Fruit fly (Drosophila melanogaster) whole organism, pupa: ENCODE results near the gene Kap-alpha3.

ENCODE experiments used
- CG10348 ChIP-seq: fragments of 200-800 bp; sonication (Bioruptor generic); IDR thresholded peaks from 2 replicates; pipeline ENCODE4 v1.3.6; 2022; ENCODE audit warnings: missing biosample characterization, missing genetic modification characterization
- CG12605 ChIP-seq: fragments of 200-800 bp; sonication (Bioruptor generic); IDR thresholded peaks from 2 replicates; pipeline ENCODE4 v1.3.6; 2022; ENCODE audit warnings: missing biosample characterization, missing genetic modification characterization
- CG13204 ChIP-seq: fragments of 200-800 bp; sonication (Bioruptor generic); optimal IDR thresholded peaks from 2 replicates; lab custom pipeline; 2018; ENCODE audit warnings: missing biosample characterization, mild to moderate bottlenecking, missing genetic modification characterization, moderate library complexity
- CG14655 ChIP-seq: fragments of 200-800 bp; sonication (Bioruptor generic); optimal IDR thresholded peaks from 3 replicates; lab custom pipeline; 2017; ENCODE audit warnings: mild to moderate bottlenecking, missing biosample characterization, missing genetic modification reagents, missing genetic modification characterization
- CG15710 ChIP-seq: fragments of 200-800 bp; sonication (Bioruptor generic); optimal IDR thresholded peaks from 2 replicates; lab custom pipeline; 2018; ENCODE audit warnings: missing biosample characterization, mild to moderate bottlenecking, missing genetic modification characterization, moderate library complexity
- CG17806 ChIP-seq: fragments of 200-800 bp; sonication (Bioruptor generic); optimal IDR thresholded peaks from 2 replicates; lab custom pipeline; 2018; ENCODE audit warnings: missing biosample characterization, mild to moderate bottlenecking, missing genetic modification characterization, moderate library complexity
- CG32121 ChIP-seq: fragments of 200-800 bp; sonication (Bioruptor generic); IDR thresholded peaks from 2 replicates; pipeline ENCODE4 v1.3.6; 2022; ENCODE audit warnings: missing biosample characterization, missing genetic modification characterization
- CG34367 ChIP-seq: fragments of 200-800 bp; sonication (Bioruptor generic); optimal IDR thresholded peaks from 2 replicates; lab custom pipeline; 2018; ENCODE audit warnings: missing biosample characterization, mild to moderate bottlenecking, missing genetic modification characterization
- CG4496 ChIP-seq: fragments of 200-800 bp; sonication (Bioruptor generic); IDR thresholded peaks from 3 replicates; pipeline ENCODE4 v1.3.6; 2022; ENCODE audit warnings: missing biosample characterization, missing genetic modification characterization
- CG8159 ChIP-seq: fragments of 200-800 bp; sonication (Bioruptor generic); optimal IDR thresholded peaks from 3 replicates; lab custom pipeline; 2018; ENCODE audit warnings: missing biosample characterization, mild to moderate bottlenecking, missing genetic modification characterization, moderate library complexity
- CG8301 ChIP-seq: fragments of 200-800 bp; sonication (Bioruptor generic); optimal IDR thresholded peaks from 2 replicates; lab custom pipeline; 2018; ENCODE audit warnings: missing biosample characterization, mild to moderate bottlenecking, missing genetic modification characterization
- CG9948 ChIP-seq: fragments of 200-800 bp; sonication (Bioruptor generic); optimal IDR thresholded peaks from 2 replicates; lab custom pipeline; 2018; ENCODE audit warnings: missing biosample characterization, mild to moderate bottlenecking, missing genetic modification characterization, moderate library complexity
- D1 ChIP-seq: fragments of 200-800 bp; sonication (Bioruptor generic); optimal IDR thresholded peaks from 2 replicates; lab custom pipeline; 2018; ENCODE audit warnings: missing biosample characterization, mild to moderate bottlenecking, missing genetic modification characterization, moderate library complexity
- EcR ChIP-seq: fragments of 200-800 bp; sonication (Bioruptor generic); optimal IDR thresholded peaks from 3 replicates; lab custom pipeline; 2019; ENCODE audit warnings: missing biosample characterization, missing genetic modification characterization, mild to moderate bottlenecking, moderate library complexity, missing genetic modification reagents
- Ets98B ChIP-seq: fragments of 200-800 bp; sonication (Bioruptor generic); IDR thresholded peaks from 2 replicates; pipeline ENCODE4 v1.3.6; 2022; ENCODE audit warnings: missing biosample characterization, missing genetic modification characterization
- Pif1A ChIP-seq: fragments of 200-800 bp; sonication (Bioruptor generic); optimal IDR thresholded peaks from 3 replicates; lab custom pipeline; 2016; ENCODE audit warnings: missing biosample characterization, missing genetic modification characterization
- Pif1B ChIP-seq: fragments of 200-800 bp; sonication (Bioruptor generic); optimal IDR thresholded peaks from 3 replicates; lab custom pipeline; 2016; ENCODE audit warnings: missing biosample characterization, missing genetic modification characterization
- Snoo ChIP-seq: fragments of 200-800 bp; sonication (Bioruptor generic); optimal IDR thresholded peaks from 3 replicates; lab custom pipeline; 2017; ENCODE audit warnings: missing biosample characterization, mild to moderate bottlenecking, missing genetic modification characterization, inconsistent platforms
- fd96Ca ChIP-seq: fragments of 200-800 bp; sonication (Bioruptor generic); IDR thresholded peaks from 3 replicates; pipeline ENCODE4 v1.3.6; 2022; ENCODE audit warnings: missing biosample characterization, missing genetic modification characterization
- gl ChIP-seq: fragments of 200-800 bp; sonication (Bioruptor generic); optimal IDR thresholded peaks from 2 replicates; lab custom pipeline; 2018; ENCODE audit warnings: missing biosample characterization, mild to moderate bottlenecking, missing genetic modification characterization
- rn ChIP-seq: fragments of 200-800 bp; sonication (Bioruptor generic); IDR thresholded peaks from 2 replicates; pipeline ENCODE4 v1.3.6; 2022; ENCODE audit warnings: missing biosample characterization, missing genetic modification characterization

The Kap-alpha3 gene

DNA sequence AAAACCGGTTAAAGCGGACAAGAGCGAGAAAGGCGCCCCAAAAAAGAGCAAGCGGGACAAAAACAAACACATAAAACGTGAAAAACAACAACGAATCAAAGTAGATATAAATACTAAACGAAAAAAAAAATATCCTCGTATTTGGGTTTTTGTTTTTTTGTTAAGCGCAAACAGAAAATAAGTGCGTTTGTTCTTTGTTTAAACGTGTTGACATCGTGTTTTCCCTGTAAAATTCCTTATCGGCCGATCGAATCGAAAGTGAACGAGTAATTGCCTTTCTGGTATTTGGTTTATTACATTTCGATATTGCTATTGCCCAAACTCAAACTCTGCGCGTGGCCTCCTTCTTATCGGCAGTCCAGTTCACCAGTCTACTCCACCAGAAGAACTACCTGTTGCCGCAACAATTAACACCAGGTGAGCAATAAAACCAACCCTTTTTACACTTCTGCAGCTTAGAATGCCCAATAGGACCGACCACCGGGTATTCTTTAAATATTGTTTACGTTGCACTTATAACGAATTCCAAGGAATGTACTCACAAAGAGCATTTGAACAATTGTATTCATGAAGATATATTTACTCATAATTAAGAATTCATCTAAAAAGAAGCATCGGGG is 14.3 kb upstream of the Kap-alpha3 start:
- TF ChIP-seq CG14655 (GFP tag; lab: Kevin White, UChicago) (no peak), CG9948 (no peak), CG4496 (GFP tag; lab: Robert Waterston, UW) (no peak), CG8159 (tag; lab: Kevin White, UChicago) (no peak), Ets98B (no peak), Pif1B (GFP tag; lab: Kevin White, UChicago) (no peak), D1 (tag; lab: Kevin White, UChicago) (no peak), CG17806 (tag; lab: Kevin White, UChicago) (no peak), CG10348 (no peak), Pif1A (no peak), CG13204 (GFP tag; lab: Kevin White, UChicago) (no peak)
- TF ChIP-seq, all 21 proteins: peak for 0

DNA sequence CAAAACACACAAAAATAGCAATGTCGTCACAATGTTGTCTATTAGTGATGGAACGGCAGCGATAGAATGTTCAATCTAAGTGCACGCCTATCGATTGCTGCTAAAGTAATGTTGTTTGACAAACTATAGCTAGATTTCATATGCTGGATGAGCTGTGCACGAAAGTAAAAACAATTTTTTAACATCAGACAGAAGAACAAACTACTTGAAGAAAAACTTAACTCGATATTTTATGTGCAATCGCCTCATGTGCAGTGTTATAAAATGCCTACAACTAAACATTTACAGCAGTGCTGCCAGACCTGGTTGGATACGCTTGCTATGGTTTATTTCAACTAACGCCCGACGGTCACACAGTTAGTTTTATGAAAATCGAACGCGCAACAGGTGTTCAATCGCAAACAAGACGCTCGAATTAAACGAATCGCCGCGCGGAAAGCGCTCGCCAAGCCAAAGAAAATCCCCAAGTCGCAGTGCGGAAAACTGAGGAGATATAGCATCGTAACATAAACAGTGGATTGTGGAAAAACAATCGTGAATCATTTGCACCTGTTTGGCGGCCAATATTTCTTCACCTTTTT is 13.5 kb upstream of the Kap-alpha3 start, which contains the start of the genes bocks and CG8312:
bocks (minus strand) TSS at position 51 of the 581 bp plus-strand sequence.
CG8312 (plus strand) TSS at position 358 of the 581 bp plus-strand sequence.
- TF ChIP-seq fd96Ca (GFP tag; lab: Robert Waterston, UW) (no peak), CG8159 (tag; lab: Kevin White, UChicago) (no peak), Pif1A (no peak), CG15710 (tag; lab: Kevin White, UChicago) (peak; percentile 3), CG12605 (GFP tag; lab: Robert Waterston, UW) (no peak)

DNA sequence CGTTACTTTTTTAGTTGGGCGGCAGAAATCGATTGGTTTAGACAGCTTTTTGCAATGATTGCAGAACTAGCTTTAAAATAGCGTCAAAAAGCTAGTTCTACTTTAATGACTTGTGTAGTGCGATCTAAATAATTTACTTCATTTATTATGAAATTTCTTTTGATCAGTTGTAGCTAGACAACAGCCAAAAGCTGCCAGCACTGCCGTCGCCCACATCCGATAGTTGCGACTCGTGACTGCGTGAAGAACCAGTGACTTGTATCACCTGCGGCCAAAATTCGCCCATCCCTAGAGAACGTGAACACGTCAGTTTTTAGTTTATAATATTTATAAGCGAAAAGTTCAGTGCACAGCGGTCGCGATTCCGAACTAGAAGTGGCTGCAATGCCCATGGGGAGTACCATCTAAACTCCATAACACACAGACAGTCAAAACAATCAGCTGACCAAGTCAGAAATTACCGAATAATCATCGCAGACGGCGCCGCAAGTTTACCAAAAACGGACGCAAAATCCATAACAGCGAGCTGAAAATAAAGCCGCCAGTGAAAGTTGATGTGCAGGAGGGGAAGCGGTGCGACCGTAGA is 9.2 kb upstream of the Kap-alpha3 start, which contains the start of gene P58IPK:
P58IPK (plus strand) TSS at position 280 of the 586 bp plus-strand sequence.
- TF ChIP-seq CG4496 (GFP tag; lab: Robert Waterston, UW) (peak; percentile 64; the same call in 2 of the 3 replicates), CG12605 (GFP tag; lab: Robert Waterston, UW) (no peak), CG34367 (tag; lab: Kevin White, UChicago) (peak; percentile 10), CG32121 (GFP tag; lab: Robert Waterston, UW) (peak; percentile 35; the same call in 1 of the 2 replicates), CG15710 (tag; lab: Kevin White, UChicago) (peak; percentile 6), Snoo (no peak), Ets98B (peak; percentile 54), CG10348 (0 out of 2 replicates have a peak, but pooled peaks have one; percentile 20), fd96Ca (GFP tag; lab: Robert Waterston, UW) (peak; percentile 71; the same call in 2 of the 3 replicates), CG17806 (tag; lab: Kevin White, UChicago) (no peak)

DNA sequence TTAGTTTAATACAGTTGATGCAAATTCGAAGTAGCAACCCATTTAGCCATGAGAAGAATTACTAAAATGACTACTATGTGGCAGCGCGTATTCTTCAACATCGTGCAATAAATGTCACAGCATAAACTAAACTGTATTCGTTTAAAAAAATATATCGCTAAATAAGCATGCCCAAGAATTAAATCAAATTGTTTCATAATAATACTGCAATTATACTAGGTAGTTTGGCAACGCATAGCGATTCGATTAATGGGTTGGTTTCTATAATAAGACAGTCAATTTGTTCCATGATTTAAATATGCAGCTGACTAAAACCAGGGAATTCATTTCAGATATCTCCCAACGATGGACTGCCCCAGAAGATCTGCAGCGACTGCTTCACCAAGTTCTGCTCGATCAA is 5.6 kb upstream of the Kap-alpha3 start, which contains the start of gene CG33654:
CG33654 (minus strand) TSS at position 101 of the 400 bp plus-strand sequence.
- no peak for TF ChIP-seq CG14655 (GFP tag; lab: Kevin White, UChicago)
- no peak for TF ChIP-seq fd96Ca (GFP tag; lab: Robert Waterston, UW)
- TF ChIP-seq CG34367 (tag; lab: Kevin White, UChicago) = no peak
- TF ChIP-seq CG13204 (GFP tag; lab: Kevin White, UChicago) = no peak
- TF ChIP-seq CG8301 = no peak
- no peak for TF ChIP-seq CG15710 (tag; lab: Kevin White, UChicago)
- TF ChIP-seq CG10348 = no peak
- TF ChIP-seq gl = no peak
- no peak for TF ChIP-seq EcR
- TF ChIP-seq CG12605 (GFP tag; lab: Robert Waterston, UW) = no peak
- TF ChIP-seq CG8159 (tag; lab: Kevin White, UChicago) = no peak
- no peak for TF ChIP-seq rn (GFP tag; lab: Robert Waterston, UW)
- TF ChIP-seq CG17806 (tag; lab: Kevin White, UChicago) = no peak
- TF ChIP-seq CG4496 (GFP tag; lab: Robert Waterston, UW) = no peak

DNA sequence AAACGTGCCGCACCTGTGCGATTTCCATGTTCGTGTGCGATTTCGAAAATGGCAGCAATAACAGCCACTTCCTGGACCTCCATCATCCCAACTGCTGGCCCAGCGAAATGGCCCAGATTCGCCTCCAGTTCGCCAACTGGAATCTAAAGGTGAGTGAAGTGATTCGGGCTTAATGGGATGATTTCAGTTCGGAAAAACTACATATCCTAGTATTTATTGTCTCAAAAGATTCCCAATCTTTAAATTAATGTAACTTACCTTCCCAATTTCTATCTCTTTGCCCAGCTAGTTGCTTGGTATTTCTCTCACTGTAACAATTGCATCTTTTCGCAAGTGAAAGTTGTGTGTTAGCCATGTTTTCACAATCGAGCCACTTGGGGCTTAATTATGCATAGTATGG is 4.4 kb upstream of the Kap-alpha3 start:
- no peak for TF ChIP-seq CG9948
- TF ChIP-seq fd96Ca (GFP tag; lab: Robert Waterston, UW) = no peak
- no peak for TF ChIP-seq CG10348

DNA sequence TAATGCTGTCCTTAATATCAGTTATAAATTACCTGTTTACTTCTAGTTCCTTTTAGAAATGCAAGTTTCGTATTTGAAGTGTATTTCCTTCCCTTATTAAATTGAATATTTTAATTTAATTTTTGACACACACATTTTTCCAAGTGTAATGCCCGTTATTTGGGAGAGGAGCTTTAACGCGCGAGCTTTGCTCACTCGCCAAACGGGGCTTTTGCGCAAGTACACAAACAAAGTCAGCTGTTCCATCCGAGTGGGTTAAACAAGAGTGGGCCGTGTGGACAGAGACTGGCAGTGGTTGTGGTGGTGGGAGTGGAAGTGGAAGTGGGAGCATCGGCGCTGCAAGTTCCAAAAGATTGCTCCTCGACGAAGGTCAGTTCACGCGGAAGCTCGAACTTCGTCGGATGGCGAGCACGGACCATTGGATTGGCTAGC is 3.6 kb upstream of the Kap-alpha3 start, which contains the start of gene CG8301:
CG8301 (plus strand) TSS at position 218 of the 432 bp plus-strand sequence.
- TF ChIP-seq CG34367 (tag; lab: Kevin White, UChicago) (no peak), EcR (no peak), CG10348 (no peak), Ets98B (peak; percentile 63; the same call in 1 of the 2 replicates), CG8159 (tag; lab: Kevin White, UChicago) (peak; percentile 10), CG15710 (tag; lab: Kevin White, UChicago) (no peak), CG12605 (GFP tag; lab: Robert Waterston, UW) (peak; percentile 53; the same call in 1 of the 2 replicates), CG32121 (GFP tag; lab: Robert Waterston, UW) (peak; percentile 55; the same call in 1 of the 2 replicates), Pif1B (GFP tag; lab: Kevin White, UChicago) (peak; percentile 26), Pif1A (no peak), CG13204 (GFP tag; lab: Kevin White, UChicago) (no peak), gl (no peak), Snoo (peak; percentile 8), CG9948 (no peak), CG8301 (peak; percentile 75), fd96Ca (GFP tag; lab: Robert Waterston, UW) (0 out of 3 replicates have a peak, but pooled peaks have one; percentile 26), D1 (tag; lab: Kevin White, UChicago) (no peak), CG17806 (tag; lab: Kevin White, UChicago) (peak; percentile 26), CG14655 (GFP tag; lab: Kevin White, UChicago) (no peak), CG4496 (GFP tag; lab: Robert Waterston, UW) (peak; percentile 24; the same call in 1 of the 3 replicates), rn (GFP tag; lab: Robert Waterston, UW) (no peak)
